Worm (Caenorhabditis elegans) whole organism, dauer: ENCODE data around the gene fbxa-63.
"Not testable (repeated sequence)": the region's sequence is repeated elsewhere in the genome, so short reads cannot be mapped to it uniquely, and the experiment has no call there.

ENCODE experiments used
- unc-62 ChIP-seq: sonication (generic microtip); optimal IDR thresholded peaks from 2 replicates; lab custom pipeline; 2017; ENCODE audit warnings: missing biosample characterization, missing genetic modification reagents, missing genetic modification characterization

The fbxa-63 gene

DNA sequence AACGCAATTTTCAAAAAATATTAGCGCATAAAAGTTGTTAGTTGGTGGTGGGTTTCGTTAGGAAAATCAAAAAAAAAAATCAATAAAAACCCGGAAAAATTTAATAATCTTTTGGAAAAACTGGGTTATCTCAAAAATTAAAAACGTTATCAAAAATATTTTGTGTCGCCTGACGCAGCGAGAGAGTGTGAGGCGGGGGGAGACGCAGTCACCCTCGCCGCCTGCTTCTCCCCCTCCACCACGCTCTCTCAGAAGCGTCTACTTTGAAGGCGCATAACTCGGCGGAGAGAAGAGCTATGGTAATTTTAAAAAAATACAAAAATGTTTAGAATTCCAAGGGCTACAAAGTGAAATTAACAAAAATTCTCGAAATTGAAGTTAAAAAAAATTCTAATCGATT, 18.2 kb upstream of the fbxa-63 start:
- no peak for TF ChIP-seq unc-62 (GFP tag; lab: Kevin White, UChicago)

DNA sequence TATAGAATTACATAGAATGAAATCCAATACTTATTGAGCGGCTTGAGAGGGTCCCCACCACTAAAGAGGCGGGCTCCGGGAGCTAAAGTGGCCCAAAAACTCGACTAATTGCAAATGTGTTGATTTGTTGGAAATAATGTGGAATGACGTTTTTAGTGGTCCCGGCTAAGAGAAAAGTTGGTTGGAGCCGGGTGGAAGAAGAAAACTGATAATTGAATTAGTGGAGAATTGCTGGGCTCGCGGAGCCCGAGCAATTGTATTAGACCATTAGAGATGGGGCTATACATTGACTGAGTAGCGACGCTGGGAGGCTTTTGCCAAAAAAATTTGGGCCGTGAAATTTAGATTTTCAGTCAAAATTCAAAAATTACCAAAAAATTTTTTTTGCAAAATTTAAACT, 17.7 kb upstream of the fbxa-63 start:
- TF ChIP-seq unc-62 (GFP tag; lab: Kevin White, UChicago), result no peak

DNA sequence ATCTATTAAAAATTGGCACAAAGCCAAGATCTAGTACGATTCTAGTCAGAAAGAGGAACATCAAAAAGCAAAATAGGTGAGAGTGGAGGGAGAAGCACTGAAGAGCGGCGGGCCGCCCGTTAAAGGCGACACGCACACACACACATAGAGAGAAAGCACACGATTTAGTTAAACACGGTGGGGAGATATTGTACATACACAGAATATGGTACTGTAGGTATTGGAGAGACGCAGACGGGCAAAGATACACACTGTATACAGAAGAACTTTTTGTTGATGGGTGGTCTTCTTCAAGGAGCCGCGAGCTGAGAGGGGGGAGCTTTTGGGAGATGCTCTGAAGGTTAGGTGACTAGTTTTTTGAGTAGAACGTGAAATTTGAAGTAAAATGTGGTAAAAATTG, 17.1 kb upstream of the fbxa-63 start:
- no peak for TF ChIP-seq unc-62 (GFP tag; lab: Kevin White, UChicago)

DNA sequence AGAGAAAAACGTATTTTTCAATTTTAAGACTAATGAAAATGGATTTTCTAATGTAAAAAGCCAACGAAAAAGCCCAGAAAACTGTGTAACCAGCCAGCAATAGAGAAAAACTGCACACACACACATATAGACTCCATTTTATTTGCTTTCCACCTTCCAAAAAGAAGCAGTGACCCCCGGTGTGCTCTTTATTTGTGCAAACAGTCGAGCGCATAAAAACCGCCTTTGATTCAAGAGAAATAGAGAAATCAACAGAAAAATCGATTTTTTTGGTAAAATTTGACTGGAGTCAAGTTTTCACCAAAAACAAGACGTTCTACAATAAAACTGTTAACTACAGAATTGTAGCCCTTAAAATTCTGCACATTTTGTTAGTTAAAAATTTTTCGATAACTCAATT, 14.7 kb upstream of the fbxa-63 start:
- TF ChIP-seq unc-62 (GFP tag; lab: Kevin White, UChicago), result no peak

DNA sequence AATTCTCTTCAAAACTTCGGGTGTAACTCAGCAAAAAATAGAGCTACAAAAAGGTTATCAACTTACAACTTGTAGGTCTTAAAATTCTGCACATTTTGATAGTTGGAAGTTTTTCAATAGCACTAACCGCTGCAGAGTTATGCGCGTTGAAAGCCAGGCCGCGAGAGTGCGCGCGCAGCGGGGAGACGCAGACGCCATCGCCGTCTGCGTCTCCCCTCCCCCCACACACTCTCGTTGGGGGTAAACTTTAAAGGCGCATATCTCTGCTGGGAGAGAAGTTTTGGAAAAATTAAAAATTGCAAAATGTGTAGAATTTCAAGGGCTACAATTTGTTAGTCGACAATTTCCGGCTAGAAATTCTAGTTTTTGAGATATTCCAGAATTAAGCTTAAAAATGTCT, 13.8 kb upstream of the fbxa-63 start:
- no peak for TF ChIP-seq unc-62 (GFP tag; lab: Kevin White, UChicago)

DNA sequence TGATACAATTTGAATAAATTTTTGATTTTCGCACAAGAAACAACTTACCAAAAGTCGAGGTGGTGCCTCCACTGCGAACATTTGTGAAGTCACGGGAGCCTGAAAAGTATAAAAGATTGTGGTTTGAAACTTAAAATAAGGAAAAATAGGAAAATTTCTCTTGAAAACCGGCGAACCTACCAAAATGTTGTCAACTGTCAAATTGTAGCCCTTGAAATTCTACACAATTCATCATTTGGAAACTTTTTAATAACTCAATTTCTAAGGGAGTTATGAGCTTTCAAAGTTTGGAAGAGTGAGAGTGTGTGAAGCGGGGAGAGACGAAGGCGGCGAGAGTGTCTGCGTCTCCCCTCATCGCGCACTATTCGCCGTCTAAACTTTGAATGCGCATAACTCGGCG, 13.1 kb upstream of the fbxa-63 start, which contains the start of gene pes-4:
TSS of gene pes-4 (minus strand) at position 101 of the 400 bp plus-strand sequence.
- TF ChIP-seq unc-62 (GFP tag; lab: Kevin White, UChicago), result no peak

DNA sequence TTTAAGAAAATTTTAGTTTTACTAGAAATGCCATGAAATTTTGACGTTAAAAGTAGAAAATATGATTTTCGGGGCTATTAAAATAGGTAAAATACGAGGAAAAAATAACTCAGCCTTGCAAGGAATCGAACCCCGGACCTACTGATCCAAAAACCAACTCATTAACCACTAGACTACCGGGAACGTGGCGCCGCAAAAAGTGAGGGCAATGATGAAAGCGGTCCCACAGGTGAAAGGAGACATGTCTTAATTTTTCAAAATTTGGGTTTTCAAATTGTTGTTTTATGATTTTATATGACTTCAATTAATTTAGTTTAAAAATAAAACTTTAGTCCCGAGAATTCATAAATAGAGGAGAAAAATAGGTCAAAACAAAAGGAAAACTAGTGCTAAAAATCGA, 12.6 kb upstream of the fbxa-63 start:
- no peak for TF ChIP-seq unc-62 (GFP tag; lab: Kevin White, UChicago)

DNA sequence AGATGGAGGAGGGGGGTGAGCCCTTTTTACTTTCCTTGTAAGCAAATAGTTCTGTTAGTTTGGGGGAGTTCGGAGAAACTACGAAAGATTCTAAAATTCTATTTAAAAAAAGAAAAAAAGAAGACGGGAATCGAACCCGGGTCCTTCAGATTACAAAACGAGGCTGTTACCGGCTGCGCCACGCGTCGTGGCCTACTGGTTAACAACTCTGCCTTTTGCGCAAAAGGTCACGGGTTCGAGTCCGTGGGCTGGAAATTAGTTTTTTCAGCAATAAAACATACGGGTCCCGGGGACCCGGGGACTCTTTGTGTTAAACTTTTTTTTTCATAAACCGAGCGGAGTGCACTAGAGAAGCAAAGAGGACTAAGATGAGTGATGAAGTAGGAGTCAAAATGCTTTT, 12.1 kb upstream of the fbxa-63 start:
- TF ChIP-seq unc-62 (GFP tag; lab: Kevin White, UChicago), result no peak

DNA sequence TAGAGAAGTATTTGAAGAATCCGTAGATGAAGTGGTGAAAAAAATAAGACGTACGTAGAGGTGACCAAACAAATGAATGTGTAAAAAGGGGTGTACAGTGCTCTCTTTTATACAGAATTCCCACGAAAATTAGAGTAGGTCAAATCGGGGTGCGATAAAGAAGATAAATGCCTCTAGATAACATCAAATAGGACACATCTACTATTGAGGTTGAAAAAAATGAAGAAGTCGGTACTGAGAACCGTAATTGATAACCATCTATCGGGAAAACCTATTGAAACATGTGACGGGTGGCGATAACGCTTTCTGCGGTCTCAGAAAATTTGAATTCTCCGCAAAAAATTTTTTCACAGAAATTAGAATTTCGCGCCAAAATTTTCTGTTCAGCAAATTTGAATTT, 4.6 kb upstream of the fbxa-63 start, which contains the start of gene fbxa-61:
TSS of gene fbxa-61 (plus strand) at position 345 of the 400 bp plus-strand sequence.
- no peak for TF ChIP-seq unc-62 (GFP tag; lab: Kevin White, UChicago)

DNA sequence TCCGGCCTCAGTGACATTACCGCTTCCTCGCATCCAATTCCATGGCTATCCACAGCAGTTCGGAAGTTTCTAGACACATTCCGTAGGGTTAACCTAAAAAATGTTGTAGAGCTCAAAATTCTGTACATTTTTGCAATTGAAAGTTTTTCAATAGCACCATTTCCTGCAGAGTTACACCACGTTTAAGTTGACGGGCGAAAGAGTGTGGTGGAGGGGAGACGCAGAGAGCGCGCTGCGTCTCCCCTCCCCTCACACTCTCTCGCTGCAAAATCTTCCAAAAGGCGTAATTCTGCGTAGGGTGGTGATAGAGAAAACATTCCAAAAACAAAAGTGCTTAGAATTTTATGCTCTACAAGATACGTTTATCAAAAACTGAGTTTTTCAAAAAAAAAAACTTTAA, 5.0 kb downstream of the fbxa-63 start:
- no peak for TF ChIP-seq unc-62 (GFP tag; lab: Kevin White, UChicago)

DNA sequence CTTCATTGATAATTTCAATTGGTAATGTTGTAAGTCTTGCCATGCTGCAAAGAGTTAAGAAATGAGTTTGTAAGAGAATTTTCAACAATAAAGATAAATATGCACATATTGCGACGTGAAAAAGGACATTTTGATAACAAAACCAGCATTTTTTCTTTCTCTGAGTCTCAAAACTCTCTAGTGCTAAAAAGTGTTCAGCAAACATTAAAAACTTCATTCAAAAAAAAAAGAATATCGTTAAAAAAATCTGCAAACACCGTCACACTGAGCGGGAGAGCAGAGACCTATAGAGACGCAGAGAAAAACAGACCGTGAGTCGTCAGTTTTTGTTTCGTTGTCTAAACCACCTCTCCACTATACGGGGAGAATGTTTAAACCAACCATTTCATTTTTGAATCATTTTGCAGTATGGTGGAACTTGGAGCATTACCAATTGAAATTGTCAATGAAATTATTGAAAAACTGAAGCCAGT, 5.8 kb downstream of the fbxa-63 start, which contains the start of the genes fbxa-76 and fbxa-77:
TSS of gene fbxa-76 (minus strand) at position 51 of the 473 bp plus-strand sequence.
TSS of gene fbxa-77 (plus strand) at position 365 of the 473 bp plus-strand sequence.
- TF ChIP-seq unc-62 (GFP tag; lab: Kevin White, UChicago), result no peak

DNA sequence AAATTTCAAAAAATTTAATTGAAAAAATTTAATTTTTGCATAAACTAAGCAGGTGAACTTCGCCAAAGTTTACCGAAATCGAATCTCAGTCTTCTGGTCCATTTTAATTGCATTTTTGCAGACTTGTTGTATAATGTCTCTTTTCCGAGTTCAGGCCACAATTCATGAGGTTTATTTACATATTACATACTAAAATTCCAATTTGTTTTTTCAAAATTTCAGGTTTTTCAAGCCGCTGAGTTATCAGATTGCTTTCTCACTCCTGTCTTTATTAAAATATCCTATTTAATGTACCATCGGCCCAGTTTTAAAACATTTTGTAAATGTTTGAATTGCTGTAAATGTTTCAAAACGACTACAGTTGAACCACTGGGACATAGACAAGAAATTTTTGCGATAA, 13.2 kb downstream of the fbxa-63 start, which contains the start of gene fbxa-208:
TSS of gene fbxa-208 (plus strand) at position 301 of the 400 bp plus-strand sequence.
- TF ChIP-seq unc-62 (GFP tag; lab: Kevin White, UChicago), result not testable (repeated sequence)

DNA sequence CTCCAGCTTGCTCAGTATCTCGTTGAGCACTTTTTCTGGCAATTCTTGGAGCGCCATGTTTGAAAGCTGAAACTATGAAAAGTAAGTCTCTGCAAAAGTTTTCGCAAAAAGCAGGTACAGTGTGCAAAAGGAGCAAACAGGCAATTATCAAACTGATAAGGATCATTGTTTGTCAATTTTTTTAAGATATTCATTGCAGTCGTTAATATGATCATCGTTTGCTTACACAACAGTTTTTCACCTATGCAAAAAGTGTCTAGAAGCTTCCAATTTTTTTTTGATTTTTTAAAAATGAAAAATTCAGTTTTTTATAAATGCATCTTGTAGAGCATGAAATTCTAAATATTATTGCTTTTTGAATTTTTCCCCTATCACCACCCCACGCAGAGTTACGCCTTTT, 15.1 kb downstream of the fbxa-63 start, which contains the start of gene fbxa-78:
TSS of gene fbxa-78 (minus strand) at position 101 of the 400 bp plus-strand sequence.
- TF ChIP-seq unc-62 (GFP tag; lab: Kevin White, UChicago), result not testable (repeated sequence)

DNA sequence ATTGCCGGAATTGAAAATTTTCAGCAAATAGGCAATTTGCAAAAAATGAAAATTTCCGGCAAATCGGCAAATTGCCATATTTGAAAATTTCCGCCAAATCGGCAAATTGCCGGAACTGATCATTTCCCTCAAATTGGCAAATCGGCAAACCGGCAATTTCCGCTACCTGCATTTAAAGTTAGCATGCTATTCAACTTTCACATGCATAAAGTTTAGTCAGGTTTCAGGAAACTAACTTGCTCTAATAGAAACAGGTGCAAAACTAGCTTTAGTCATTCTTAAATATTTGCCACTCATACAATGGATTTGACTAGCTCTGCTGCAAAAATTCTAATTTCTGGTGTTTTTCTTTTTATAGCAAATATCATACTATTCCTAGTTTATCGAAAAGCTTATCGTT, 20.4 kb downstream of the fbxa-63 start, which contains the start of gene srz-9:
TSS of gene srz-9 (plus strand) at position 301 of the 400 bp plus-strand sequence.
- not testable (repeated sequence) for TF ChIP-seq unc-62 (GFP tag; lab: Kevin White, UChicago)

DNA sequence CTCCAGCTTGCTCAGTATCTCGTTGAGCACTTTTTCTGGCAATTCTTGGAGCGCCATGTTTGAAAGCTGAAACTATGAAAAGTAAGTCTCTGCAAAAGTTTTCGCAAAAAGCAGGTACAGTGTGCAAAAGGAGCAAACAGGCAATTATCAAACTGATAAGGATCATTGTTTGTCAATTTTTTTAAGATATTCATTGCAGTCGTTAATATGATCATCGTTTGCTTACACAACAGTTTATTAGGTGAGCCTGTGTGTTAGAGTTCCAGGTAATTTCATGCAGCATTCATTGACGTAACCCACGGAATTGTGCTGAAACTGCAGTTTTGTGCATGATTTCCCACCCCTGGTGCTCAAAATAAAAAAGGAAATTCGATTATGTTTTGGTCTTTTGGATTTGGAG, 23.5 kb downstream of the fbxa-63 start, which contains the start of gene fbxa-151:
TSS of gene fbxa-151 (minus strand) at position 101 of the 400 bp plus-strand sequence.
- not testable (repeated sequence) for TF ChIP-seq unc-62 (GFP tag; lab: Kevin White, UChicago)

DNA sequence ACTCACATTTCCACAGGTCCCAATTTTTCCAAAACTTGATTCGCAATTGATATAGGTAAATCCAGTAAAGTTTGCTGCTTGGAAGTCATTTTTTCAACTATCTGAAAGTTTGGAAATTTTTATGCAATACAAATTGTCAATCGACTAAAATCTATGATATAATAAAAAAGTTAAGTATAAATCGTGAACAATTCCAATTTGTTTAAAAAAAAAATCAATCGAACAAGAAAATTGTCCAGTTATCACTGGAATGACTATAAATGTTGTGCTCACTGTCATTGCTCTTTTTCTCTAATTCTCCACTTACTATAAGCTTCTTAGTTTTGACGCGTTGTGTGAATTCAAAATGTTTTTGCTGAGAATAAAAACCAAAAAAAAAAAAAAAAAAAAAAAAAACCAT, 25.8 kb downstream of the fbxa-63 start, which contains the start of gene fbxa-32:
TSS of gene fbxa-32 (minus strand) at position 101 of the 400 bp plus-strand sequence.
- TF ChIP-seq unc-62 (GFP tag; lab: Kevin White, UChicago), result no peak

DNA sequence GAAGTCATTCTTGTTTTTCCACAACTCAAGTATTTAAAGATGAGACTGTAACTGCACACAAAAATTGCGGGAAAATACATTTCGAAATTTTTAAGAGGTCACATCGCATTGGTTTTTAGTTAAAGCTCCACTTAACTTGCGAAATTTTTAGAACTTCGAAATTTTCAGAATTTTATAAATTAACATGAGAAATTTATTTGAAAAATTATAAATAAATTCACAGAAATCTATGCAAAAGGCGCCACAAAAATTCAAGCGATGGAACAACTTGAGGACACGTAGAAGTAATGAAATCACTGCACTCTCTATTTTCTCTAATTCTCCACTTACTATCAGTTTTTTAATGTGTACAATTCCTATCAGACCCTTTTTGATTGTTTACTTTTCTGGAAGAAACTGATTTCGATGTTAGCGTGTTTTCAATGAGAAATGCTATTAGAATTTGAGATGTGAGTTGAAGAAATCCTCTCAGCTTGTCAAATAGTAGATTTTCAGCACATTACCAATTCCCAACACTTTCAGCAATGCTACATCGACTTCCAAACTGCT, 28.1 kb downstream of the fbxa-63 start, which contains the start of gene fbxa-31:
TSS of gene fbxa-31 (minus strand) at position 51 of the 549 bp plus-strand sequence.
- TF ChIP-seq unc-62 (GFP tag; lab: Kevin White, UChicago), result no peak
